Fruit fly (Drosophila melanogaster) Kc167 (cell line): ENCODE results near the gene Rheb.

Experiments used
- Myc ChIP-seq: fragments of >200 bp; optimal IDR thresholded peaks from 2 replicates; lab custom pipeline; 2017; ENCODE audit warnings: missing external identifiers
- insv ChIP-seq: fragments of >200 bp; optimal IDR thresholded peaks from 3 replicates; lab custom pipeline; 2018; ENCODE audit warnings: missing external identifiers
- psq ChIP-seq: fragments of >200 bp; optimal IDR thresholded peaks from 2 replicates; lab custom pipeline; 2017; ENCODE audit warnings: missing external identifiers
- ttk ChIP-seq: sonication (Bioruptor generic); optimal IDR thresholded peaks from 2 replicates; lab custom pipeline; 2017; ENCODE audit warnings: missing external identifiers

dm6 chr3R:5568590-5568989 lies at the start of gene Rheb, which contains the start of gene CG2931:
- TF ChIP-seq insv (lab: Kevin White, UChicago) (no peak), psq (lab: Kevin White, UChicago) (no peak), Myc (lab: Kevin White, UChicago) (no peak), ttk (no peak)
